Worm (Caenorhabditis elegans): ENCODE results near the gene soap-1.

soap-1 gene

DNA sequence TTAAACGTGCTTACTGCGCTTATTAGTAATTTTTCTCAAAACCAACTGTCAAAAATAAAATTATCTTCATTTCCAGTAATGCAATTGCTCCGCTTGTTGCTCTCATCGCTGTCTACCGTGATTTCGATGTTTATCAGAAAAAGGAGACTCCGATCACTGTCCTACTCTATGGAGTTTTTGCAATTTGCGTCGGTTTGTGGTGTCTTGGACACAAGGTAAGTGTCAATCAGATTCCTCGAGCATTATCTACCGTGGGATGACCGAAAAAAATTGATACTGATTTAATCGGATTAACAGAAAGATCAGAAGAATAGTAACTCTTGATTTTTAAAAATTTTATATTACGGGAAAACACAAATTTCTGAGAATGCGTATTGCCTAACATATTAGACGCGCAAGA, 27.4 kb downstream of the soap-1 start:
- TF ChIP-seq ztf-11 (tag; optimal IDR thresholded peaks at IDR 0.05), result no peak
- no peak for TF ChIP-seq cnd-1 (tag; optimal IDR thresholded peaks at IDR 0.05)
- no peak for TF ChIP-seq lin-32 (GFP tag; optimal IDR thresholded peaks at IDR 0.05)
- TF ChIP-seq pha-4 (tag; optimal IDR thresholded peaks at IDR 0.05), result no peak
- TF ChIP-seq nhr-2 (tag; optimal IDR thresholded peaks at IDR 0.05), result no peak
- no peak for TF ChIP-seq lsy-2 (tag; optimal IDR thresholded peaks at IDR 0.05)

DNA sequence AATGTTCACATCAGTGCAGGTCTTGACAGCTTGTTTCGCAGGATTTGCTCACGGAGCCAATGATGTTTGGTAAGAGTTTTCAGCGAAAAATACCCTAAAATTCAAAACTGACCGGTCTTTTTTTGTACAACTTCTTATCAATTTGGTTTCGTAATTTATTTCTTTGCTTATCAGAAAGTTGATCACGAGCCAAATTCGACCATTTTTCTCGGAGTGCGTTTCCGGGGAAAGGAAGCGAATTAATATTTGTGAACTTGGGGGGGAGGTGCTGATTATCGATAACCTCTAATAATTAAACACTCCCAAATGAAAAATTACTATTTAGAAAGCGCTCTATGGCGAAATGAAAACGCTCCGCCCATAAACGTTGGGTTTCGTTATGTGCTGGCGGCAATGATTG, 28.1 kb downstream of the soap-1 start:
- TF ChIP-seq ceh-39 (tag; optimal IDR thresholded peaks at IDR 0.05), result no peak
- no peak for TF ChIP-seq sem-2 (GFP tag; optimal IDR thresholded peaks at IDR 0.05)
- TF ChIP-seq drap-1 (GFP tag; optimal IDR thresholded peaks at IDR 0.05), result no peak
- TF ChIP-seq mls-2 (tag; optimal IDR thresholded peaks at IDR 0.05), result no peak
- no peak for TF ChIP-seq unc-120 (tag; optimal IDR thresholded peaks at IDR 0.05; ENCODE audit: poor library complexity, severe bottlenecking)
- TF ChIP-seq ceh-43 (GFP tag; optimal IDR thresholded peaks at IDR 0.05), result no peak
- no peak for TF ChIP-seq elt-3 (tag; optimal IDR thresholded peaks at IDR 0.05)
- no peak for TF ChIP-seq ceh-83 (GFP tag; optimal IDR thresholded peaks at IDR 0.05)
- no peak for TF ChIP-seq mab-5 (tag; optimal IDR thresholded peaks at IDR 0.05)
- no peak for TF ChIP-seq nhr-76 (tag; optimal IDR thresholded peaks at IDR 0.05)
- no peak for TF ChIP-seq nhr-12 (tag; optimal IDR thresholded peaks at IDR 0.05)
- TF ChIP-seq unc-62 (GFP tag; optimal IDR thresholded peaks at IDR 0.05), result no peak
- no peak for TF ChIP-seq mep-1 (tag; optimal IDR thresholded peaks at IDR 0.05)
- no peak for TF ChIP-seq lin-32 (GFP tag; optimal IDR thresholded peaks at IDR 0.05)
- TF ChIP-seq nhr-2 (tag; optimal IDR thresholded peaks at IDR 0.05), result no peak
- no peak for TF ChIP-seq M03D4.4 (tag; optimal IDR thresholded peaks at IDR 0.05)
- TF ChIP-seq pha-4 (tag; optimal IDR thresholded peaks at IDR 0.05), result no peak
- TF ChIP-seq flh-1 (GFP tag; optimal IDR thresholded peaks at IDR 0.05), result no peak
- TF ChIP-seq ham-2 (GFP tag; optimal IDR thresholded peaks at IDR 0.05), result no peak
- no peak for TF ChIP-seq ces-1 (GFP tag; optimal IDR thresholded peaks at IDR 0.05)

- TF ChIP-seq ces-1 (GFP tag; optimal IDR thresholded peaks at IDR 0.05) (no peak), lsy-2 (tag; optimal IDR thresholded peaks at IDR 0.05) (no peak), mep-1 (tag; optimal IDR thresholded peaks at IDR 0.05) (no peak), lin-32 (GFP tag; optimal IDR thresholded peaks at IDR 0.05) (no peak), lin-13 (tag; optimal IDR thresholded peaks at IDR 0.05) (no peak), elt-3 (tag; optimal IDR thresholded peaks at IDR 0.05) (no peak), cnd-1 (tag; optimal IDR thresholded peaks at IDR 0.05) (no peak), mls-2 (tag; optimal IDR thresholded peaks at IDR 0.05) (no peak), hlh-1 (tag; optimal IDR thresholded peaks at IDR 0.05) (no peak), pha-4 (tag; optimal IDR thresholded peaks at IDR 0.05) (no peak), ztf-11 (tag; optimal IDR thresholded peaks at IDR 0.05) (no peak)
Measured at ce11 chrV:7184549-7184948, 30.2 kb downstream of the soap-1 start, which contains the start of gene pitr-5. Gene pitr-5, plus strand, starts transcription at chrV:7184849.

- TF ChIP-seq nhr-237 (tag; optimal IDR thresholded peaks at IDR 0.05) (peak; percentile 9), snpc-4 (tag; optimal IDR thresholded peaks at IDR 0.05) (no peak), ces-1 (GFP tag; optimal IDR thresholded peaks at IDR 0.05) (no peak), hlh-1 (tag; optimal IDR thresholded peaks at IDR 0.05) (no peak), flh-1 (GFP tag; optimal IDR thresholded peaks at IDR 0.05) (no peak)
Measured at ce11 chrV:7178843-7179242, 35.9 kb downstream of the soap-1 start, which contains the start of gene cpsf-2. Gene cpsf-2, plus strand, starts transcription at chrV:7179172.

DNA sequence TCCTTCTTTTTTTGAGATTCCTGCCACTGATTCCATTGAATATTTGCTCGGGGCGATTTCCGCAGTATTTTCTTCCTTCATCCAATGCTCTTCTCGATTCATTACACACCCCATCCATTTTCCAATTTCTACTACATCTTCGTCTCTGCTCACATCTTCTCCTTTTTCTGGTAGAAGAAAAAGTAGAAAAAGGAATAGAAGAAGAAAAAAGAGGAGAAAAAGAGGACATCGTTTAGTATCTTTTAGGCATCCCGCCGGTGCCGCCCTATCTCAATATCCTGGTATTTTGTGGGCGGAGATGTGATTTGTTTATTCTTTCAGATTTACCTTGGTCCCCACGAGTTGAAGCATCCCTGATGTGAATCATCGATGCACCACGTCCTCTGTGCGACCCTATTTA, 39.5 kb downstream of the soap-1 start, which contains the start of gene lgc-39:
lgc-39 (plus strand) TSS at position 301 of the 400 bp plus-strand sequence.
- no peak for TF ChIP-seq ztf-11 (tag; optimal IDR thresholded peaks at IDR 0.05)
- no peak for TF ChIP-seq elt-1 (tag; optimal IDR thresholded peaks at IDR 0.05; ENCODE audit: borderline replicate concordance, insufficient read depth)
- no peak for TF ChIP-seq hlh-1 (tag; optimal IDR thresholded peaks at IDR 0.05)
- no peak for TF ChIP-seq snpc-4 (tag; optimal IDR thresholded peaks at IDR 0.05)
- no peak for TF ChIP-seq ceh-43 (GFP tag; optimal IDR thresholded peaks at IDR 0.05)
- TF ChIP-seq pha-4 (tag; optimal IDR thresholded peaks at IDR 0.05), result no peak
- TF ChIP-seq ces-1 (GFP tag; optimal IDR thresholded peaks at IDR 0.05), result no peak

DNA sequence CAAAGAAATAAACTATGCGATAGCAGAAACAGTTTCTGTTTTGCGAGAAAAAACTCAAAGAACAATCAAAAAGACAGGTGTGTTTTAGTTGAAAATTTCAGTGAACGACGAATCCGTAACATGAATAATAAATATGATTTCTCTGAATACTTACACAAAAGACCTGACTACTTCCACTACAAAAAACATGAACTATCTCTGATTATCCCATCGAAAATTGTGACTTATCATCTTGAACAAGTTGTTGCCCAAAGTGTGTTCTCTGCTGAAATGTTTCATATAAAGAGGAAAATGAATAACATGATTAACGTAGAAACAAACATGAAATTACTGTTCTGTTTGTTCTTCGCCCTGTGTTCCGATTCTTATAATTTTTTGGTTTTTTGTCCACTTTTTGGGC, 48.0 kb downstream of the soap-1 start, which contains the start of gene ugt-36:
ugt-36 (plus strand) TSS at position 301 of the 400 bp plus-strand sequence.
- TF ChIP-seq drap-1 (GFP tag; optimal IDR thresholded peaks at IDR 0.05) (no peak), sptf-1 (tag; optimal IDR thresholded peaks at IDR 0.05) (no peak), cnd-1 (tag; optimal IDR thresholded peaks at IDR 0.05) (no peak), ztf-11 (tag; optimal IDR thresholded peaks at IDR 0.05) (no peak), ham-2 (GFP tag; optimal IDR thresholded peaks at IDR 0.05) (no peak), nhr-76 (tag; optimal IDR thresholded peaks at IDR 0.05) (no peak), flh-1 (GFP tag; optimal IDR thresholded peaks at IDR 0.05) (no peak), mls-2 (tag; optimal IDR thresholded peaks at IDR 0.05) (no peak), elt-1 (tag; optimal IDR thresholded peaks at IDR 0.05; ENCODE audit: borderline replicate concordance, insufficient read depth) (no peak), lin-13 (tag; optimal IDR thresholded peaks at IDR 0.05) (no peak), lsy-2 (tag; optimal IDR thresholded peaks at IDR 0.05) (no peak), snpc-4 (tag; optimal IDR thresholded peaks at IDR 0.05) (no peak), M03D4.4 (tag; optimal IDR thresholded peaks at IDR 0.05) (no peak), hlh-1 (tag; optimal IDR thresholded peaks at IDR 0.05) (no peak), unc-62 (GFP tag; optimal IDR thresholded peaks at IDR 0.05) (no peak), zip-8 (tag; optimal IDR thresholded peaks at IDR 0.05) (no peak)
